Worm (Caenorhabditis elegans): ENCODE data around the gene cln-3.3.

DNA sequence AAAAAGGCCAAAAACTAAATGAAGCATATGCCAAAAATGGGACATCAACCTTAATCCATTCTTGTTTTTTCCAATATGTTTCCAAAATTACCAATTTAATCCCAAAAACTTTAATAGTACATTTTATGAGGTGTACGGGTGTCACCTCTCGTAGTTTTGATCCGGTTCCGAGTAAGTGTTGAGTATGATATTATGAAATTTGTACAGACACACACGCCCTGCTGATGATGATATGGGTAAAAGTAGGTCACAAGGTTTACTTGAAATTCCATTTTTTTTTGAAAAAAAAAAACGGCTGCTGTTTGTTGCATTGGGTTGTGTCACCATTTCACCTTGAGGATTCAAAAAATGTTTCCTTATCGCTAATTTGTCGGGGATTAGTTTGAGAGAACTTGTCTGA lies 24.9 kb upstream of the cln-3.3 start:
- TF ChIP-seq nhr-12 (tag; optimal IDR thresholded peaks at IDR 0.05), result no peak
- TF ChIP-seq nhr-237 (tag; optimal IDR thresholded peaks at IDR 0.05), result no peak
- TF ChIP-seq zag-1 (tag; optimal IDR thresholded peaks at IDR 0.05), result no peak
- no peak for TF ChIP-seq nfya-1 (tag; optimal IDR thresholded peaks at IDR 0.05; ENCODE audit: insufficient read depth)

Data from whole organism, L3 larva.